Worm (Caenorhabditis elegans) whole organism, mixed stage, embryonic: Measurements from ENCODE around the gene M03A8.3.

Source experiments
- M03D4.4 ChIP-seq: sonication (generic microtip); optimal IDR thresholded peaks from 2 replicates; lab custom pipeline; 2017; ENCODE audit warnings: mild to moderate bottlenecking, missing genetic modification characterization, missing compliant biosample characterization
- bed-3 ChIP-seq: fragments of 200-800 bp; sonication (Bioruptor generic); optimal IDR thresholded peaks from 3 replicates; lab custom pipeline; 2018; ENCODE audit warnings: mild to moderate bottlenecking, missing genetic modification characterization, moderate library complexity, missing compliant biosample characterization
- blmp-1 ChIP-seq: fragments of 150-350 bp; optimal IDR thresholded peaks from 2 replicates; lab custom pipeline; 2014; ENCODE audit warnings: missing biosample characterization, missing genetic modification characterization
- ceh-39 ChIP-seq: fragments of 150-350 bp; optimal IDR thresholded peaks from 2 replicates; lab custom pipeline; 2014; ENCODE audit warnings: missing biosample characterization, missing genetic modification characterization
- ceh-43 ChIP-seq: fragments of 200-800 bp; sonication (Bioruptor generic); optimal IDR thresholded peaks from 2 replicates; lab custom pipeline; 2018; ENCODE audit warnings: mild to moderate bottlenecking, missing genetic modification characterization, moderate library complexity, missing compliant biosample characterization
- ceh-83 ChIP-seq: fragments of 200-800 bp; sonication (Bioruptor generic); optimal IDR thresholded peaks from 2 replicates; lab custom pipeline; 2018; ENCODE audit warnings: mild to moderate bottlenecking, missing genetic modification characterization, missing compliant biosample characterization
- cnd-1 ChIP-seq: fragments of 200-800 bp; sonication (Bioruptor generic); optimal IDR thresholded peaks from 2 replicates; lab custom pipeline; 2018; ENCODE audit warnings: mild to moderate bottlenecking, missing genetic modification characterization, missing compliant biosample characterization
- drap-1 ChIP-seq: fragments of 200-800 bp; sonication (Bioruptor generic); optimal IDR thresholded peaks from 3 replicates; lab custom pipeline; 2018; ENCODE audit warnings: mild to moderate bottlenecking, missing genetic modification characterization, missing compliant biosample characterization
- elt-1 ChIP-seq: sonication (generic microtip); optimal IDR thresholded peaks from 2 replicates; lab custom pipeline; 2017; ENCODE audit warnings: missing genetic modification characterization, mild to moderate bottlenecking, missing compliant biosample characterization, antibody characterized with exemption, moderate library complexity, borderline replicate concordance; ENCODE audit not compliant: insufficient read depth
- elt-3 ChIP-seq: fragments of 150-350 bp; optimal IDR thresholded peaks from 2 replicates; lab custom pipeline; 2014; ENCODE audit warnings: missing biosample characterization, missing genetic modification characterization
- flh-1 ChIP-seq: fragments of 200-800 bp; sonication (Bioruptor generic); optimal IDR thresholded peaks from 2 replicates; lab custom pipeline; 2018; ENCODE audit warnings: mild to moderate bottlenecking, missing genetic modification characterization, moderate library complexity, missing compliant biosample characterization
- ham-2 ChIP-seq: fragments of 200-800 bp; sonication (Bioruptor generic); optimal IDR thresholded peaks from 2 replicates; lab custom pipeline; 2018; ENCODE audit warnings: mild to moderate bottlenecking, missing genetic modification characterization, missing compliant biosample characterization
- hlh-1 ChIP-seq: fragments of 150-350 bp; optimal IDR thresholded peaks from 2 replicates; lab custom pipeline; 2014; ENCODE audit warnings: missing biosample characterization, missing genetic modification reagents, missing genetic modification characterization
- lin-13 ChIP-seq: fragments of 150-350 bp; optimal IDR thresholded peaks from 2 replicates; lab custom pipeline; 2014; ENCODE audit warnings: missing biosample characterization, missing genetic modification characterization
- lin-32 ChIP-seq: fragments of 200-800 bp; sonication (Bioruptor generic); optimal IDR thresholded peaks from 2 replicates; lab custom pipeline; 2018; ENCODE audit warnings: mild to moderate bottlenecking, missing genetic modification characterization, missing compliant biosample characterization
- lsy-2 ChIP-seq: fragments of 150-350 bp; optimal IDR thresholded peaks from 2 replicates; lab custom pipeline; 2014; ENCODE audit warnings: missing biosample characterization, missing genetic modification characterization
- mab-5 ChIP-seq: fragments of 150-350 bp; optimal IDR thresholded peaks from 2 replicates; lab custom pipeline; 2014; ENCODE audit warnings: missing biosample characterization, missing genetic modification characterization
- mep-1 ChIP-seq: fragments of 150-350 bp; optimal IDR thresholded peaks from 2 replicates; lab custom pipeline; 2017; ENCODE audit warnings: missing biosample characterization, missing genetic modification reagents, missing genetic modification characterization, inconsistent platforms
- mls-2 ChIP-seq: sonication (generic microtip); optimal IDR thresholded peaks from 2 replicates; lab custom pipeline; 2016; ENCODE audit warnings: mild to moderate bottlenecking, missing genetic modification characterization, moderate library complexity, missing compliant biosample characterization
- nhr-12 ChIP-seq: fragments of 150-350 bp; optimal IDR thresholded peaks from 2 replicates; lab custom pipeline; 2014; ENCODE audit warnings: missing biosample characterization, missing genetic modification characterization
- nhr-2 ChIP-seq: fragments of 150-350 bp; optimal IDR thresholded peaks from 2 replicates; lab custom pipeline; 2014; ENCODE audit warnings: missing biosample characterization, missing genetic modification characterization
- nhr-76 ChIP-seq: sonication (generic microtip); optimal IDR thresholded peaks from 2 replicates; lab custom pipeline; 2017; ENCODE audit warnings: missing biosample characterization, missing genetic modification characterization
- pha-4 ChIP-seq: fragments of 150-350 bp; optimal IDR thresholded peaks from 2 replicates; lab custom pipeline; 2018; ENCODE audit warnings: missing biosample characterization, missing genetic modification reagents, missing genetic modification characterization
- sem-2 ChIP-seq: fragments of 200-800 bp; sonication (Bioruptor generic); optimal IDR thresholded peaks from 2 replicates; lab custom pipeline; 2018; ENCODE audit warnings: mild to moderate bottlenecking, missing genetic modification characterization, missing compliant biosample characterization
- snpc-4 ChIP-seq: fragments of 150-350 bp; optimal IDR thresholded peaks from 2 replicates; lab custom pipeline; 2014; ENCODE audit warnings: missing biosample characterization, missing genetic modification characterization
- sptf-1 ChIP-seq: sonication (generic microtip); optimal IDR thresholded peaks from 2 replicates; lab custom pipeline; 2017; ENCODE audit warnings: mild to moderate bottlenecking, missing genetic modification characterization, moderate library complexity, missing compliant biosample characterization
- tbx-8 ChIP-seq: fragments of 200-800 bp; sonication (Bioruptor generic); optimal IDR thresholded peaks from 2 replicates; lab custom pipeline; 2018; ENCODE audit warnings: mild to moderate bottlenecking, missing genetic modification characterization, moderate library complexity, missing compliant biosample characterization
- unc-120 ChIP-seq: sonication (generic microtip); optimal IDR thresholded peaks from 2 replicates; lab custom pipeline; 2017; ENCODE audit warnings: missing genetic modification characterization, missing compliant biosample characterization; ENCODE audit not compliant: poor library complexity, severe bottlenecking
- unc-39 ChIP-seq: fragments of 150-350 bp; optimal IDR thresholded peaks from 2 replicates; lab custom pipeline; 2014; ENCODE audit warnings: missing biosample characterization, missing genetic modification characterization
- unc-62 ChIP-seq: fragments of 150-350 bp; optimal IDR thresholded peaks from 2 replicates; lab custom pipeline; 2014; ENCODE audit warnings: missing biosample characterization, missing genetic modification reagents, missing genetic modification characterization
- zip-8 ChIP-seq: fragments of 150-350 bp; optimal IDR thresholded peaks from 2 replicates; lab custom pipeline; 2014; ENCODE audit warnings: missing biosample characterization, missing genetic modification characterization
- ztf-11 ChIP-seq: fragments of 150-350 bp; optimal IDR thresholded peaks from 2 replicates; lab custom pipeline; 2014; ENCODE audit warnings: missing biosample characterization, missing genetic modification characterization

The M03A8.3 gene

DNA sequence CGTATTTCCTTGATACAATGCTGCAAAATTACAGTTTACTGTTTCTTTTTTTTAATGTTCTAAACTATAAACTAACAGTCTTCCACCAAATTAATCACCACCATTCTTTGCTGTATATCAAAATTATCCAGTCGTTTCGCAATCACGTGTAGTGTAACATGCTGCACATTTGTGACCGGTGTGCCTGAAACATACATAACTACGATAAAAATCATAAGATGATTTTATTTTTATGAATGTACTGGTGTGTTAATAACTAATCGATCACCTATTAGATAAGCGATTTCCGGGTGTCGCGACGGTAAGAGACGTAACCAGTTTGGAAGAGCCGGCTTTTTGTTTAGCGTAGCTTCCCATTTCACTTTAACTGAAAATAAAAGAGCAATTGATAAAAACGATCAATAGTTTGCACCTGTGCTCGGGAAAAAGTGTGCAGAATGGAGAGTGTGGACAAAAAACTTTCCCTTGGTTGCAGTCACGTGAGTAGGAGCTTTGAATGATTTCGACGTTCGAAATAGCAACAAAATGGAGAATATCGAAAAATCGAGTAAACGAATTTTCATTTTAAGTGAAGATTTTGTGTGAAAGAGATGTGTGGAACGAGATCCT, 10.8 kb upstream of the M03A8.3 start, which contains the start of gene sgca-1:
TSS of gene sgca-1 (minus strand) at position 584 of the 609 bp plus-strand sequence.
- TF ChIP-seq mep-1 = no peak
- no peak for TF ChIP-seq cnd-1 (tag; lab: Kevin White, UChicago)
- no peak for TF ChIP-seq unc-39 (tag; lab: Kevin White, UChicago)
- TF ChIP-seq nhr-12 (tag; lab: Kevin White, UChicago) = no peak
- no peak for TF ChIP-seq elt-3 (tag; lab: Kevin White, UChicago)
- TF ChIP-seq nhr-2 (tag; lab: Kevin White, UChicago) = no peak
- no peak for TF ChIP-seq flh-1 (GFP tag; lab: Kevin White, UChicago)
- no peak for TF ChIP-seq M03D4.4 (tag; lab: Kevin White, UChicago)
- TF ChIP-seq lin-13 (tag; lab: Kevin White, UChicago) = no peak
- TF ChIP-seq tbx-8 (GFP tag; lab: Kevin White, UChicago) = no peak
- TF ChIP-seq drap-1 = no peak
- no peak for TF ChIP-seq unc-62
- TF ChIP-seq unc-120 = no peak
- TF ChIP-seq hlh-1 (tag; lab: Kevin White, UChicago) = no peak
- TF ChIP-seq sem-2 (GFP tag; lab: Kevin White, UChicago) = no peak
- TF ChIP-seq snpc-4 (tag; lab: Kevin White, UChicago) = no peak
- no peak for TF ChIP-seq ham-2 (GFP tag; lab: Kevin White, UChicago)
- no peak for TF ChIP-seq pha-4 (tag; lab: Kevin White, UChicago)

DNA sequence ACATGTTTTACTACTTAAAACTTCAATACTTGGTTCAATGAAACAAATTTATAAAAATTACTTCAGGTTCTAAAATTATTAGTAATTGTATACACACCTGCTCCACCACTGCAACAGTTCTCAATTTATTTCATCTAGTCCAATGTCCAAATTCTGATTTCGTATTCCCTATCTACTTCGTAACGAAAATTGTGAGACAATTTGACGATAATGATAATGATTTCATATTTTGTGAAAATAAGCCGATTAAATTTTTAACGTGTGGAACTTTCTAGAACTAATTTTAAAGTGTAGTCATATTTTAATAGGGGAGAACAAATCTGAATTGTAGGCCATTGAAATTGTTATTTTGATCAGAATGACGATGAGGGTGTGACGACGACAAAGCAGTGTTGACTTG, 9.4 kb upstream of the M03A8.3 start:
- TF ChIP-seq unc-62 = no peak
- no peak for TF ChIP-seq elt-1 (tag; lab: Kevin White, UChicago)
- no peak for TF ChIP-seq sem-2 (GFP tag; lab: Kevin White, UChicago)
- no peak for TF ChIP-seq snpc-4 (tag; lab: Kevin White, UChicago)
- no peak for TF ChIP-seq drap-1
- TF ChIP-seq flh-1 (GFP tag; lab: Kevin White, UChicago) = no peak
- no peak for TF ChIP-seq ceh-43 (GFP tag; lab: Kevin White, UChicago)
- no peak for TF ChIP-seq hlh-1 (tag; lab: Kevin White, UChicago)
- TF ChIP-seq mab-5 (tag; lab: Kevin White, UChicago) = no peak
- TF ChIP-seq unc-120 = no peak
- no peak for TF ChIP-seq pha-4 (tag; lab: Kevin White, UChicago)
- TF ChIP-seq nhr-76 (tag; lab: Kevin White, UChicago) = no peak
- TF ChIP-seq mls-2 = no peak
- TF ChIP-seq lin-32 (GFP tag; lab: Kevin White, UChicago) = no peak
- TF ChIP-seq zip-8 = no peak
- TF ChIP-seq mep-1 = no peak
- no peak for TF ChIP-seq lsy-2 (tag; lab: Kevin White, UChicago)
- TF ChIP-seq ceh-83 = no peak
- TF ChIP-seq cnd-1 (tag; lab: Kevin White, UChicago) = no peak
- no peak for TF ChIP-seq nhr-12 (tag; lab: Kevin White, UChicago)

DNA sequence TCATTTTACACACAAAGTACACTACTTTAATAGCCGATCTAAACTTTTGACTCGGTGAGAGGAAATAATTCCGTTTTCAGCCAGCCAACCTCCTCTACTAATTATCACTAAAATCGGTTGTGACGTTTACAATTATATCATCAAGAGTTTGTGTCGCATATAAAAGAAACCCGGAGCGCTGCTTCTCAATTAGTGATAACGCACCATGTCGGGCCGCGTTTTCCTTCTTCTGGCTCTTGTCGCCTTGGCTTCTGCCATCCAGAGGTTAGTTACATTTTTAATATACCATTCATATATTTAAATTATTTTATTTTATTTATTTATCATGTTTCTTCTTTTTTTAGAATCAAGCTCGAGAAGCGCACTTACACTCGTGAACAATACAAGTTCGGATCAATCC, 8.9 kb upstream of the M03A8.3 start, which contains the start of gene asp-3:
TSS of gene asp-3 (plus strand) at position 79 of the 400 bp plus-strand sequence.
- TF ChIP-seq unc-39 (tag; lab: Kevin White, UChicago) = no peak
- TF ChIP-seq unc-62 = no peak
- TF ChIP-seq nhr-2 (tag; lab: Kevin White, UChicago) = no peak

DNA sequence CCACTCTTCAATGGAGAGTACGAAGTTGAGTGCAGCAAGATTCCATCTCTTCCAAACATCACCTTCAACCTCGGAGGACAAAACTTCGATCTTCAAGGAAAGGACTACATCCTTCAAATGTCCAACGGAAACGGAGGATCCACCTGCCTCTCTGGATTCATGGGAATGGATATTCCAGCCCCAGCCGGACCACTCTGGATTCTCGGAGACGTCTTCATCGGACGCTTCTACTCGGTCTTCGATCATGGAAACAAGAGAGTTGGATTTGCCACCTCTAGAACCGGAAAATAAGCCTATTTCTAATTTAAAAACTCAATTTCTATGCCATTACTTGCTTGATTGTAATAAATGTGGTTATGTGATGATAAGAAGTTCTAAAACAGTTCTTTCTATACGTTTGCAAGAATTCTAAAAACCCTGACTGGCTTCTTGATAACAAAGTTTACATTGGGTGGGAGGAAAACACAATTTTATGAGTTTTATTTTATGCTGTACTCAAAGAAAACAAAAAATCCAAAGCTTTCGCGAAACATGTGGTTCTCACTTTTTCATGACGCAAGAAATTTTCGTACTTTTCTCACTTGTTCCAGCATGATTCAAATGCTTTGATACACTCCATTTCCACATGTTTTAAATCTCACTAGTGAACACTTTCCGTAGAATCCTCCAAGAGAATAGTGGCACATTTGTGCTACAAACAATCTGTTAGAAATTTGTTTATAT, 7.4 kb upstream of the M03A8.3 start:
- TF ChIP-seq lin-13 (tag; lab: Kevin White, UChicago) = no peak
- no peak for TF ChIP-seq ceh-39 (tag; lab: Kevin White, UChicago)
- no peak for TF ChIP-seq mls-2
- no peak for TF ChIP-seq zip-8
- TF ChIP-seq unc-62 = no peak
- TF ChIP-seq sptf-1 (tag; lab: Kevin White, UChicago) = no peak
- TF ChIP-seq snpc-4 (tag; lab: Kevin White, UChicago) = no peak
- no peak for TF ChIP-seq tbx-8 (GFP tag; lab: Kevin White, UChicago)
- no peak for TF ChIP-seq flh-1 (GFP tag; lab: Kevin White, UChicago)
- no peak for TF ChIP-seq bed-3 (GFP tag; lab: Kevin White, UChicago)
- no peak for TF ChIP-seq unc-39 (tag; lab: Kevin White, UChicago)
- no peak for TF ChIP-seq drap-1
- TF ChIP-seq blmp-1 (tag; lab: Kevin White, UChicago) = no peak
- TF ChIP-seq ham-2 (GFP tag; lab: Kevin White, UChicago) = no peak
- no peak for TF ChIP-seq elt-3 (tag; lab: Kevin White, UChicago)
- no peak for TF ChIP-seq ztf-11 (tag; lab: Kevin White, UChicago)
- no peak for TF ChIP-seq pha-4 (tag; lab: Kevin White, UChicago)
